Worm (Caenorhabditis elegans): Measurements from ENCODE around the gene nsph-4.3.

- TF ChIP-seq dao-5 (tag; optimal IDR thresholded peaks at IDR 0.05) (no peak), him-1 (tag; optimal IDR thresholded peaks at IDR 0.05) (no peak)
These were observed 46.9 kb upstream of the nsph-4.3 start, which contains the start of gene baz-2 for ce11 chrIII:7655932-7656331.
